Fruit fly (Drosophila melanogaster) whole organism, embryonic: ENCODE results near the gene cl.
A peak's percentile ranks its signal among the peaks of the same experiment; 100 is the strongest.

ENCODE experiments used
- CG10366 ChIP-seq: fragments of 200-800 bp; sonication (Bioruptor generic); IDR thresholded peaks from 2 replicates; pipeline ENCODE4 v1.3.6; 2022; ENCODE audit warnings: missing biosample characterization, missing genetic modification characterization
- CG10979 ChIP-seq: fragments of 200-800 bp; sonication (Bioruptor generic); optimal IDR thresholded peaks from 2 replicates; lab custom pipeline; 2018; ENCODE audit warnings: missing biosample characterization, mild to moderate bottlenecking, missing genetic modification characterization, moderate library complexity
- CG12391 ChIP-seq: fragments of 200-800 bp; sonication (Bioruptor generic); optimal IDR thresholded peaks from 3 replicates; lab custom pipeline; 2018; ENCODE audit warnings: missing biosample characterization, mild to moderate bottlenecking, missing genetic modification characterization, moderate library complexity
- CG13894 ChIP-seq: fragments of 200-800 bp; sonication (Bioruptor generic); optimal IDR thresholded peaks from 3 replicates; lab custom pipeline; 2018; ENCODE audit warnings: missing biosample characterization, mild to moderate bottlenecking, missing genetic modification characterization, moderate library complexity
- CG14441 ChIP-seq: fragments of 200-800 bp; sonication (Bioruptor generic); IDR thresholded peaks from 2 replicates; pipeline ENCODE4 v1.3.6; 2022; ENCODE audit warnings: missing biosample characterization, missing genetic modification characterization
- CG15011 ChIP-seq: fragments of 200-800 bp; sonication (Bioruptor generic); optimal IDR thresholded peaks from 3 replicates; lab custom pipeline; 2018; ENCODE audit warnings: missing biosample characterization, mild to moderate bottlenecking, missing genetic modification characterization
- CG15479 ChIP-seq: fragments of 200-800 bp; sonication (Bioruptor generic); optimal IDR thresholded peaks from 3 replicates; lab custom pipeline; 2019; ENCODE audit warnings: missing biosample characterization, mild to moderate bottlenecking, missing genetic modification characterization, moderate library complexity
- CG1647 ChIP-seq: fragments of 200-800 bp; sonication (Bioruptor generic); optimal IDR thresholded peaks from 3 replicates; lab custom pipeline; 2016; ENCODE audit warnings: missing biosample characterization, missing genetic modification characterization
- CG16779 ChIP-seq: fragments of 200-800 bp; sonication (Bioruptor generic); IDR thresholded peaks from 2 replicates; pipeline ENCODE4 v1.3.6; 2022; ENCODE audit warnings: missing biosample characterization, missing genetic modification characterization
- CG17328 ChIP-seq: fragments of 200-800 bp; sonication (Bioruptor generic); IDR thresholded peaks from 2 replicates; pipeline ENCODE4 v1.3.6; 2022; ENCODE audit warnings: missing biosample characterization, missing genetic modification characterization
- CG17912 ChIP-seq: fragments of 200-800 bp; sonication (Bioruptor generic); optimal IDR thresholded peaks from 2 replicates; lab custom pipeline; 2018; ENCODE audit warnings: missing biosample characterization, mild to moderate bottlenecking, missing genetic modification characterization
- CG2712 ChIP-seq: fragments of 200-800 bp; optimal IDR thresholded peaks from 3 replicates; lab custom pipeline; 2019; ENCODE audit warnings: missing biosample characterization, mild to moderate bottlenecking, missing genetic modification characterization, moderate library complexity
- CG3065 ChIP-seq: fragments of 200-800 bp; sonication (Bioruptor generic); optimal IDR thresholded peaks from 2 replicates; lab custom pipeline; 2016; ENCODE audit warnings: missing biosample characterization, missing genetic modification characterization
- CG31365 ChIP-seq: fragments of 200-800 bp; sonication (Bioruptor generic); optimal IDR thresholded peaks from 2 replicates; lab custom pipeline; 2018; ENCODE audit warnings: missing biosample characterization, mild to moderate bottlenecking, missing genetic modification characterization
- CG42726 ChIP-seq: fragments of 200-800 bp; sonication (Bioruptor generic); IDR thresholded peaks from 2 replicates; pipeline ENCODE4 v1.3.6; 2022; ENCODE audit warnings: missing biosample characterization, missing genetic modification characterization; ENCODE audit not compliant: partially characterized antibody
- CG4424 ChIP-seq: fragments of 200-800 bp; sonication (Bioruptor generic); optimal IDR thresholded peaks from 3 replicates; lab custom pipeline; 2016; ENCODE audit warnings: missing biosample characterization, missing genetic modification characterization
- CG6254 ChIP-seq: fragments of 200-800 bp; sonication (Bioruptor generic); optimal IDR thresholded peaks from 3 replicates; lab custom pipeline; 2017; ENCODE audit warnings: mild to moderate bottlenecking, missing biosample characterization, missing genetic modification reagents, missing genetic modification characterization
- CG6654 ChIP-seq: fragments of 200-800 bp; sonication (Bioruptor generic); optimal IDR thresholded peaks from 2 replicates; lab custom pipeline; 2017; ENCODE audit warnings: missing biosample characterization, mild to moderate bottlenecking, missing genetic modification characterization
- CG7556 ChIP-seq: fragments of 200-800 bp; sonication (Bioruptor generic); optimal IDR thresholded peaks from 2 replicates; lab custom pipeline; 2017; ENCODE audit warnings: missing biosample characterization, mild to moderate bottlenecking, missing genetic modification characterization
- CHES-1-like ChIP-seq: fragments of 200-800 bp; sonication (Bioruptor generic); optimal IDR thresholded peaks from 2 replicates; lab custom pipeline; 2016; ENCODE audit warnings: missing biosample characterization, missing genetic modification characterization
- CkIIα-i1 ChIP-seq: fragments of 200-800 bp; sonication (Bioruptor generic); IDR thresholded peaks from 2 replicates; pipeline ENCODE4 v1.3.6; 2022; ENCODE audit warnings: missing biosample characterization, missing genetic modification characterization
- Dbx ChIP-seq: fragments of 200-800 bp; sonication (Bioruptor generic); IDR thresholded peaks from 3 replicates; pipeline ENCODE4 v1.3.6; 2022; ENCODE audit warnings: missing biosample characterization, missing genetic modification characterization
- Dek ChIP-seq: fragments of 200-800 bp; sonication (Bioruptor generic); optimal IDR thresholded peaks from 3 replicates; lab custom pipeline; 2019; ENCODE audit warnings: missing biosample characterization, mild to moderate bottlenecking, missing genetic modification characterization, moderate library complexity
- HHEX ChIP-seq: fragments of 200-800 bp; sonication (Bioruptor generic); optimal IDR thresholded peaks from 3 replicates; lab custom pipeline; 2017; ENCODE audit warnings: missing biosample characterization, mild to moderate bottlenecking, missing genetic modification characterization, missing genetic modification reagents
- Jarid2 ChIP-seq: fragments of 200-800 bp; sonication (Bioruptor generic); optimal IDR thresholded peaks from 3 replicates; lab custom pipeline; 2017; ENCODE audit warnings: mild to moderate bottlenecking, missing biosample characterization, missing genetic modification reagents, missing genetic modification characterization
- Mrtf ChIP-seq: fragments of 200-800 bp; sonication (Bioruptor generic); IDR thresholded peaks from 3 replicates; pipeline ENCODE4 v1.3.6; 2022; ENCODE audit warnings: missing biosample characterization, missing genetic modification characterization
- Pdp1 ChIP-seq, 2 experiments: fragments of 200-800 bp; sonication (Bioruptor generic); optimal IDR thresholded peaks; 3 replicates each; lab custom pipeline; 2016; ENCODE audit warnings: missing biosample characterization in 2 of 2, missing genetic modification characterization in 2 of 2, mild to moderate bottlenecking in 1 of 2, moderate library complexity in 1 of 2
- Ptx1 ChIP-seq: fragments of 200-800 bp; sonication (Bioruptor generic); IDR thresholded peaks from 2 replicates; pipeline ENCODE4 v1.3.6; 2022; ENCODE audit warnings: missing biosample characterization, missing genetic modification characterization
- bab2 ChIP-seq: fragments of 200-800 bp; sonication (Bioruptor generic); optimal IDR thresholded peaks from 2 replicates; lab custom pipeline; 2016; ENCODE audit warnings: missing biosample characterization, missing genetic modification characterization
- crol ChIP-seq: fragments of 200-800 bp; sonication (Bioruptor generic); IDR thresholded peaks from 2 replicates; pipeline ENCODE4 v1.3.6; 2022; ENCODE audit warnings: missing biosample characterization, missing genetic modification characterization
- dpn ChIP-seq, 2 experiments: fragments of 200-800 bp; sonication (Bioruptor generic); optimal IDR thresholded peaks; 3 replicates each; lab custom pipeline; 2016; ENCODE audit warnings: missing biosample characterization in 2 of 2, missing genetic modification characterization in 2 of 2
- ems ChIP-seq: fragments of 200-800 bp; sonication (Bioruptor generic); optimal IDR thresholded peaks from 3 replicates; lab custom pipeline; 2016; ENCODE audit warnings: missing biosample characterization, missing genetic modification characterization
- en ChIP-seq: fragments of 200-800 bp; sonication (Bioruptor generic); optimal IDR thresholded peaks from 2 replicates; lab custom pipeline; 2016; ENCODE audit warnings: missing biosample characterization, missing genetic modification characterization
- gcm ChIP-seq: fragments of 200-800 bp; sonication (Bioruptor generic); optimal IDR thresholded peaks from 2 replicates; lab custom pipeline; 2019; ENCODE audit warnings: missing biosample characterization, mild to moderate bottlenecking, missing genetic modification characterization, moderate library complexity
- grau ChIP-seq: fragments of 200-800 bp; optimal IDR thresholded peaks from 3 replicates; lab custom pipeline; 2019; ENCODE audit warnings: missing biosample characterization, mild to moderate bottlenecking, missing genetic modification characterization, moderate library complexity
- gt ChIP-seq: fragments of 200-800 bp; sonication (Bioruptor generic); IDR thresholded peaks from 2 replicates; pipeline ENCODE4 v1.3.6; 2022; ENCODE audit warnings: missing biosample characterization, missing genetic modification characterization
- jing ChIP-seq: fragments of 200-800 bp; sonication (Bioruptor generic); optimal IDR thresholded peaks from 2 replicates; lab custom pipeline; 2018; ENCODE audit warnings: missing biosample characterization, mild to moderate bottlenecking, missing genetic modification characterization
- lov ChIP-seq, 2 experiments: fragments of 200-800 bp in 1 of 2; fragments of >200 bp in 1 of 2; sonication (Bioruptor generic) in 1 of 2; IDR thresholded peaks in 1 of 2; optimal IDR thresholded peaks in 1 of 2; 2 replicates in 1 of 2; 3 replicates in 1 of 2; pipeline versions ENCODE4 v1.3.6 to Lab custom; 2017 to 2022; ENCODE audit warnings: missing biosample characterization in 1 of 2, missing genetic modification characterization in 1 of 2
- pb ChIP-seq: fragments of 200-800 bp; sonication (Bioruptor generic); optimal IDR thresholded peaks from 3 replicates; lab custom pipeline; 2016; ENCODE audit warnings: missing biosample characterization, missing genetic modification characterization
- rib ChIP-seq: fragments of 200-800 bp; sonication (Bioruptor generic); IDR thresholded peaks from 2 replicates; pipeline ENCODE4 v1.3.6; 2022; ENCODE audit warnings: missing biosample characterization, missing genetic modification characterization
- run ChIP-seq: fragments of 200-800 bp; sonication (Bioruptor generic); optimal IDR thresholded peaks from 3 replicates; lab custom pipeline; 2018; ENCODE audit warnings: missing biosample characterization, mild to moderate bottlenecking, missing genetic modification characterization
- sim ChIP-seq: fragments of 200-800 bp; sonication (Bioruptor generic); IDR thresholded peaks from 2 replicates; pipeline ENCODE4 v1.3.6; 2022; ENCODE audit warnings: missing biosample characterization, missing genetic modification characterization
- slbo ChIP-seq: fragments of 200-800 bp; sonication (Bioruptor generic); IDR thresholded peaks from 2 replicates; pipeline ENCODE4 v1.3.6; 2022; ENCODE audit warnings: missing biosample characterization, missing genetic modification characterization
- sna ChIP-seq: fragments of 200-800 bp; sonication (Bioruptor generic); IDR thresholded peaks from 2 replicates; pipeline ENCODE4 v1.3.6; 2022; ENCODE audit warnings: missing biosample characterization, missing genetic modification characterization; ENCODE audit not compliant: partially characterized antibody
- tgo ChIP-seq: fragments of 200-800 bp; sonication (Bioruptor generic); IDR thresholded peaks from 3 replicates; pipeline ENCODE4 v1.3.6; 2022; ENCODE audit warnings: missing biosample characterization, missing genetic modification characterization
- tna ChIP-seq: fragments of 200-800 bp; sonication (Bioruptor generic); IDR thresholded peaks from 2 replicates; pipeline ENCODE4 v1.3.6; 2022; ENCODE audit warnings: missing biosample characterization, missing genetic modification characterization; ENCODE audit not compliant: partially characterized antibody
- ttk ChIP-seq: fragments of 200-800 bp; sonication (Bioruptor generic); IDR thresholded peaks from 2 replicates; pipeline ENCODE4 v2.1.2; 2022; ENCODE audit warnings: missing biosample characterization, missing genetic modification characterization
- twi ChIP-seq: fragments of 200-800 bp; optimal IDR thresholded peaks from 2 replicates; lab custom pipeline; 2019; ENCODE audit warnings: missing biosample characterization, mild to moderate bottlenecking, missing genetic modification characterization, moderate library complexity
- usp ChIP-seq: fragments of >200 bp; optimal IDR thresholded peaks from 2 replicates; lab custom pipeline; 2017; ENCODE audit warnings: missing biosample characterization, missing genetic modification characterization
- zen ChIP-seq: fragments of 200-800 bp; sonication (Bioruptor generic); optimal IDR thresholded peaks from 3 replicates; lab custom pipeline; 2018; ENCODE audit warnings: missing biosample characterization, mild to moderate bottlenecking, missing genetic modification characterization, moderate library complexity

cl gene

DNA sequence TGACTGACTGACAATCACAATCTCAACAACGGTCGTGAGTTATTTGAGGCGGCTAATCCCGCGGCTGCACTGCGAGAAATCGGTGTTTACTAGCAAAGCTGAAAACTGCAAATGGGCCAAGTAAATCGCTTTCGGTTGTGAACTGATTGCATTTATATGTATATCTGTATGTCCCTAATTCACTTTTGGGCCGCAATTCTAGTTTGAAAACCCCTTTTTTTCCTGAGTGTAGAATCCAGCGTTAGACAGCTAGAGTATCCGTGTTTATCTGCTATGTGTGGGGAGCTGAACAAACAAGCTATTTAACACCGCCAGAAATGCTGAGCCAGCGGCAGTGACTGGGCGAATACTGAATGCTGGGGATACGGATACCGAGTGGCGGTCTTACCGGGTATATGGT is 43.2 kb upstream of the cl start (continued):
- TF ChIP-seq Dek (peak; percentile 71), ems (GFP tag; lab: Kevin White, UChicago) (peak; percentile 69), CG6254 (GFP tag; lab: Kevin White, UChicago) (peak; percentile 53), dpn (GFP tag; optimal IDR thresholded peaks at IDR 0.05; lab: Kevin White, UChicago) (peak; percentile 83 to 85), slbo (GFP tag; lab: Robert Waterston, UW) (peak; percentile 85), CG4424 (peak; percentile 80), rib (GFP tag; lab: Robert Waterston, UW) (no peak), gcm (GFP tag; lab: Kevin White, UChicago) (peak; percentile 78), Mrtf (peak; percentile 66; the same call in 2 of the 3 replicates), CG17912 (no peak), CG10366 (GFP tag; lab: Robert Waterston, UW) (peak; percentile 89), Ptx1 (GFP tag; lab: Robert Waterston, UW) (peak; percentile 79), HHEX (GFP tag; lab: Kevin White, UChicago) (peak; percentile 61), jing (peak; percentile 84), usp (no peak), lov (optimal IDR thresholded peaks at IDR 0.05; lab: Kevin White, UChicago) (no peak), lov (GFP tag; IDR thresholded peaks at IDR 0.05; lab: Robert Waterston, UW) (peak; percentile 90), zen (tag; lab: Kevin White, UChicago) (peak; percentile 63), en (peak; percentile 88), gt (peak; percentile 76), CkIIα-i1 (GFP tag; lab: Robert Waterston, UW) (no peak), CG14441 (GFP tag; lab: Robert Waterston, UW) (peak; percentile 75), CG15011 (peak; percentile 36), CG15479 (GFP tag; lab: Kevin White, UChicago) (no peak), CG2712 (tag; lab: Kevin White, UChicago) (peak; percentile 85), grau (tag; lab: Kevin White, UChicago) (peak; percentile 71), run (peak; percentile 68), sim (GFP tag; lab: Robert Waterston, UW) (peak; percentile 82), sna (GFP tag; lab: Robert Waterston, UW) (no peak), bab2 (peak; percentile 76), CG16779 (GFP tag; lab: Robert Waterston, UW) (no peak), CG10979 (tag; lab: Kevin White, UChicago) (peak; percentile 90), crol (peak; percentile 42; the same call in 1 of the 2 replicates), CHES-1-like (GFP tag; lab: Kevin White, UChicago) (peak; percentile 88), twi (tag; lab: Kevin White, UChicago) (peak; percentile 75), CG31365 (peak; percentile 2), Pdp1 (GFP tag; optimal IDR thresholded peaks at IDR 0.05; lab: Kevin White, UChicago) (peak; percentile 42 to 93), CG3065 (GFP tag; lab: Kevin White, UChicago) (peak; percentile 74), CG6654 (GFP tag; lab: Kevin White, UChicago) (no peak), pb (GFP tag; lab: Kevin White, UChicago) (peak; percentile 79), CG1647 (GFP tag; lab: Kevin White, UChicago) (peak; percentile 68), ttk (GFP tag; lab: Robert Waterston, UW) (peak; percentile 78), Dbx (GFP tag; lab: Robert Waterston, UW) (no peak; the same call in 1 of the 3 replicates), tna (GFP tag; lab: Robert Waterston, UW) (no peak), CG13894 (tag; lab: Kevin White, UChicago) (no peak), CG7556 (GFP tag; lab: Kevin White, UChicago) (peak; percentile 78), CG12391 (tag; lab: Kevin White, UChicago) (peak; percentile 87), CG42726 (no peak), CG17328 (GFP tag; lab: Robert Waterston, UW) (peak; percentile 85), tgo (GFP tag; lab: Robert Waterston, UW) (peak; percentile 71), Jarid2 (peak; percentile 58)
